Worm (Caenorhabditis elegans) whole organism, L2 larva: ENCODE results near the gene daam-1.

ENCODE experiments used
- zag-1 ChIP-seq: fragments of 150-350 bp; optimal IDR thresholded peaks from 2 replicates; lab custom pipeline; 2014; ENCODE audit warnings: missing biosample characterization, missing genetic modification characterization
- ztf-4 ChIP-seq: fragments of 150-350 bp; optimal IDR thresholded peaks from 2 replicates; lab custom pipeline; 2014; ENCODE audit warnings: missing biosample characterization, missing genetic modification characterization

DNA sequence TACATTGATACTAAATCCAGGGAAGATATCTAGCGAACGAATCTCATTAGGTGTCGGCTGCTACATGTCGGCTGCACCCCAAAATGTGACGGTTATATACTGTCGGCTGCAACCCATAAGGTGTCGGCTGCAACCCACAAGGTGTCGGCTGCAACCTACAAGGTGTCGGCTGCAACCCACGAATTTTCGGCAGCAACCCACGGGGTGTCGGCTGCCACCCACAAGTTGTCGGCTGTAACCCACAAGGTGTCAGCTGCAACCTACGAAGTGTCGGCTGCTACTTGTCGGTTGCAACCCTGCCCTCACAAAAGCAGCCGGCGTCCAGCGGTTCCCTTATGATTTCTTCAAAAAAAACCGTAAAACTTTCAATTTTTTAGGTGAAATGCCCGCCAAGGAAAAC lies 53.8 kb downstream of the daam-1 start:
- TF ChIP-seq ztf-4 (no peak), zag-1 (no peak)
